Fruit fly (Drosophila melanogaster) whole organism, embryonic: ENCODE measurements around the gene CG31268.

Experiments used
- Antp ChIP-seq: fragments of 200-800 bp; sonication (Bioruptor generic); optimal IDR thresholded peaks from 3 replicates; lab custom pipeline; 2016; ENCODE audit warnings: missing biosample characterization, missing genetic modification characterization
- CG11093 ChIP-seq: fragments of 200-800 bp; sonication (Bioruptor generic); IDR thresholded peaks from 3 replicates; pipeline ENCODE4 v1.3.6; 2022; ENCODE audit warnings: missing biosample characterization, missing genetic modification characterization
- CG12155 ChIP-seq: fragments of 200-800 bp; sonication (Bioruptor generic); optimal IDR thresholded peaks from 3 replicates; lab custom pipeline; 2016; ENCODE audit warnings: missing biosample characterization, missing genetic modification characterization
- CG14050 ChIP-seq: fragments of 200-800 bp; sonication (Bioruptor generic); IDR thresholded peaks from 3 replicates; pipeline ENCODE4 v1.3.6; 2022; ENCODE audit warnings: missing biosample characterization, missing genetic modification characterization
- CG14965 ChIP-seq: fragments of 200-800 bp; sonication (Bioruptor generic); optimal IDR thresholded peaks from 2 replicates; lab custom pipeline; 2016; ENCODE audit warnings: missing biosample characterization, missing genetic modification characterization, borderline replicate concordance
- CG15479 ChIP-seq: fragments of 200-800 bp; sonication (Bioruptor generic); optimal IDR thresholded peaks from 3 replicates; lab custom pipeline; 2019; ENCODE audit warnings: missing biosample characterization, mild to moderate bottlenecking, missing genetic modification characterization, moderate library complexity
- CG15601 ChIP-seq: fragments of 200-800 bp; sonication (Bioruptor generic); optimal IDR thresholded peaks from 3 replicates; lab custom pipeline; 2019; ENCODE audit warnings: missing biosample characterization, mild to moderate bottlenecking, missing genetic modification characterization, moderate library complexity
- CG16813 ChIP-seq: fragments of 200-800 bp; sonication (Bioruptor generic); IDR thresholded peaks from 3 replicates; pipeline ENCODE4 v1.3.6; 2022; ENCODE audit warnings: missing biosample characterization, missing genetic modification characterization; ENCODE audit not compliant: partially characterized antibody
- CG16863 ChIP-seq: fragments of 200-800 bp; sonication (Bioruptor generic); optimal IDR thresholded peaks from 3 replicates; lab custom pipeline; 2016; ENCODE audit warnings: missing biosample characterization, missing genetic modification characterization
- CG2889 ChIP-seq: fragments of 200-800 bp; sonication (Bioruptor generic); IDR thresholded peaks from 3 replicates; pipeline ENCODE4 v1.3.6; 2022; ENCODE audit warnings: missing biosample characterization, missing genetic modification characterization
- CG3163 ChIP-seq: fragments of 200-800 bp; sonication (Bioruptor generic); optimal IDR thresholded peaks from 3 replicates; lab custom pipeline; 2016; ENCODE audit warnings: missing biosample characterization, missing genetic modification characterization
- CG32532 ChIP-seq: fragments of 200-800 bp; sonication (Bioruptor generic); IDR thresholded peaks from 2 replicates; pipeline ENCODE4 v1.3.6; 2022; ENCODE audit warnings: missing biosample characterization, missing genetic modification characterization
- CG34376 ChIP-seq: fragments of 200-800 bp; sonication (Bioruptor generic); optimal IDR thresholded peaks from 2 replicates; lab custom pipeline; 2018; ENCODE audit warnings: missing biosample characterization, mild to moderate bottlenecking, missing genetic modification characterization
- CG7556 ChIP-seq: fragments of 200-800 bp; sonication (Bioruptor generic); optimal IDR thresholded peaks from 2 replicates; lab custom pipeline; 2017; ENCODE audit warnings: missing biosample characterization, mild to moderate bottlenecking, missing genetic modification characterization
- CG8944 ChIP-seq: fragments of 200-800 bp; sonication (Bioruptor generic); optimal IDR thresholded peaks from 3 replicates; lab custom pipeline; 2016; ENCODE audit warnings: missing biosample characterization, missing genetic modification characterization
- Drgx ChIP-seq: fragments of 200-800 bp; sonication (Bioruptor generic); IDR thresholded peaks from 2 replicates; pipeline ENCODE4 v1.3.6; 2022; ENCODE audit warnings: missing biosample characterization, missing genetic modification characterization
- Fer2 ChIP-seq: fragments of 200-800 bp; sonication (Bioruptor generic); optimal IDR thresholded peaks from 2 replicates; lab custom pipeline; 2018; ENCODE audit warnings: missing biosample characterization, mild to moderate bottlenecking, missing genetic modification characterization, moderate library complexity
- Fer3 ChIP-seq: fragments of 200-800 bp; sonication (Bioruptor generic); optimal IDR thresholded peaks from 2 replicates; lab custom pipeline; 2018; ENCODE audit warnings: missing biosample characterization, mild to moderate bottlenecking, missing genetic modification characterization, moderate library complexity
- Lim3 ChIP-seq: fragments of 200-800 bp; sonication (Bioruptor generic); IDR thresholded peaks from 2 replicates; pipeline ENCODE4 v1.3.6; 2022; ENCODE audit warnings: missing biosample characterization, missing genetic modification characterization
- Mad ChIP-seq: fragments of 200-800 bp; sonication (Bioruptor generic); optimal IDR thresholded peaks from 2 replicates; lab custom pipeline; 2016; ENCODE audit warnings: missing biosample characterization, missing genetic modification characterization
- Meics ChIP-seq: fragments of 200-800 bp; sonication (Bioruptor generic); optimal IDR thresholded peaks from 2 replicates; lab custom pipeline; 2017; ENCODE audit warnings: missing biosample characterization, mild to moderate bottlenecking, missing genetic modification characterization
- Neu2 ChIP-seq: fragments of 200-800 bp; sonication (Bioruptor generic); optimal IDR thresholded peaks from 3 replicates; lab custom pipeline; 2016; ENCODE audit warnings: missing biosample characterization, missing genetic modification characterization, borderline replicate concordance
- Nf-YA ChIP-seq: fragments of 200-800 bp; sonication (Bioruptor generic); IDR thresholded peaks from 2 replicates; pipeline ENCODE4 v1.3.6; 2022; ENCODE audit warnings: missing biosample characterization, missing genetic modification characterization
- Oli ChIP-seq: fragments of 200-800 bp; sonication (Bioruptor generic); optimal IDR thresholded peaks from 2 replicates; lab custom pipeline; 2018; ENCODE audit warnings: missing biosample characterization, mild to moderate bottlenecking, missing genetic modification characterization, moderate library complexity
- Rx ChIP-seq: fragments of 200-800 bp; sonication (Bioruptor generic); IDR thresholded peaks from 2 replicates; pipeline ENCODE4 v1.3.6; 2022; ENCODE audit warnings: missing biosample characterization, missing genetic modification characterization
- Scr ChIP-seq: fragments of 200-800 bp; sonication (Bioruptor generic); IDR thresholded peaks from 2 replicates; pipeline ENCODE4 v1.3.6; 2022; ENCODE audit warnings: missing biosample characterization, missing genetic modification characterization; ENCODE audit not compliant: partially characterized antibody
- Sin3A ChIP-seq: fragments of >200 bp; optimal IDR thresholded peaks from 2 replicates; lab custom pipeline; 2018
- Six4 ChIP-seq: fragments of 200-800 bp; sonication (Bioruptor generic); optimal IDR thresholded peaks from 2 replicates; lab custom pipeline; 2016; ENCODE audit warnings: missing biosample characterization, missing genetic modification characterization
- Spps ChIP-seq: fragments of 200-800 bp; sonication (Bioruptor generic); optimal IDR thresholded peaks from 2 replicates; lab custom pipeline; 2018; ENCODE audit warnings: missing biosample characterization, mild to moderate bottlenecking, missing genetic modification characterization
- Sry-δ ChIP-seq: fragments of 200-800 bp; sonication (Bioruptor generic); optimal IDR thresholded peaks from 2 replicates; lab custom pipeline; 2016; ENCODE audit warnings: missing biosample characterization, missing genetic modification characterization
- amos ChIP-seq: fragments of 200-800 bp; sonication (Bioruptor generic); IDR thresholded peaks from 2 replicates; pipeline ENCODE4 v1.3.6; 2022; ENCODE audit warnings: missing biosample characterization, missing genetic modification characterization; ENCODE audit not compliant: partially characterized antibody
- az2 ChIP-seq: fragments of 200-800 bp; sonication (Bioruptor generic); optimal IDR thresholded peaks from 3 replicates; lab custom pipeline; 2016; ENCODE audit warnings: missing biosample characterization, missing genetic modification characterization
- bbx ChIP-seq: fragments of 200-800 bp; sonication (Bioruptor generic); IDR thresholded peaks from 2 replicates; pipeline ENCODE4 v1.3.6; 2022; ENCODE audit warnings: missing biosample characterization, missing genetic modification characterization; ENCODE audit not compliant: partially characterized antibody
- chinmo ChIP-seq: fragments of 200-800 bp; sonication (Bioruptor generic); IDR thresholded peaks from 4 replicates; pipeline ENCODE4 v1.3.6; 2022; ENCODE audit warnings: missing biosample characterization, missing genetic modification characterization; ENCODE audit not compliant: partially characterized antibody
- ci ChIP-seq: fragments of 200-800 bp; sonication (Bioruptor generic); IDR thresholded peaks from 3 replicates; pipeline ENCODE4 v1.3.6; 2022; ENCODE audit warnings: missing biosample characterization, missing genetic modification characterization
- corto ChIP-seq: fragments of 200-800 bp; sonication (Bioruptor generic); optimal IDR thresholded peaks from 2 replicates; lab custom pipeline; 2016; ENCODE audit warnings: missing biosample characterization, mild to moderate bottlenecking, missing genetic modification characterization, moderate library complexity
- crc ChIP-seq: fragments of 200-800 bp; sonication (Bioruptor generic); optimal IDR thresholded peaks from 2 replicates; lab custom pipeline; 2016; ENCODE audit warnings: missing biosample characterization, missing genetic modification characterization
- dm ChIP-seq: fragments of 200-800 bp; sonication (Bioruptor generic); optimal IDR thresholded peaks from 3 replicates; lab custom pipeline; 2016; ENCODE audit warnings: missing biosample characterization, missing genetic modification characterization
- fru ChIP-seq: fragments of >200 bp; optimal IDR thresholded peaks from 2 replicates; lab custom pipeline; 2017
- gsb ChIP-seq: fragments of 200-800 bp; sonication (Bioruptor generic); IDR thresholded peaks from 2 replicates; pipeline ENCODE4 v1.3.6; 2022; ENCODE audit warnings: missing biosample characterization, missing genetic modification characterization
- hbn ChIP-seq: fragments of 200-800 bp; sonication (Bioruptor generic); IDR thresholded peaks from 2 replicates; pipeline ENCODE4 v1.3.6; 2022; ENCODE audit warnings: missing biosample characterization, missing genetic modification characterization; ENCODE audit not compliant: partially characterized antibody
- jing ChIP-seq: fragments of 200-800 bp; sonication (Bioruptor generic); optimal IDR thresholded peaks from 2 replicates; lab custom pipeline; 2018; ENCODE audit warnings: missing biosample characterization, mild to moderate bottlenecking, missing genetic modification characterization
- kni ChIP-seq: fragments of 200-800 bp; sonication (Bioruptor generic); optimal IDR thresholded peaks from 3 replicates; lab custom pipeline; 2017; ENCODE audit warnings: mild to moderate bottlenecking, missing biosample characterization, missing genetic modification reagents, missing genetic modification characterization
- lmd ChIP-seq: fragments of 200-800 bp; sonication (Bioruptor generic); IDR thresholded peaks from 2 replicates; pipeline ENCODE4 v1.3.6; 2022; ENCODE audit warnings: missing biosample characterization, missing genetic modification characterization
- pnt ChIP-seq: fragments of 200-800 bp; sonication (Bioruptor generic); optimal IDR thresholded peaks from 3 replicates; lab custom pipeline; 2016; ENCODE audit warnings: missing biosample characterization, missing genetic modification characterization
- sens ChIP-seq: fragments of 200-800 bp; sonication (Bioruptor generic); peaks from one replicate; lab custom pipeline; 2016; ENCODE audit warnings: missing biosample characterization, missing genetic modification characterization
- stc ChIP-seq: fragments of 200-800 bp; sonication (Bioruptor generic); IDR thresholded peaks from 2 replicates; pipeline ENCODE4 v1.3.6; 2022; ENCODE audit warnings: missing biosample characterization, missing genetic modification characterization
- trh ChIP-seq: fragments of 200-800 bp; sonication (Bioruptor generic); optimal IDR thresholded peaks from 2 replicates; lab custom pipeline; 2016; ENCODE audit warnings: missing biosample characterization, missing genetic modification characterization
- unpg ChIP-seq: fragments of 200-800 bp; sonication (Bioruptor generic); optimal IDR thresholded peaks from 3 replicates; lab custom pipeline; 2018; ENCODE audit warnings: missing biosample characterization, mild to moderate bottlenecking, missing genetic modification characterization, moderate library complexity
- vfl ChIP-seq: fragments of 200-800 bp; sonication (Bioruptor generic); optimal IDR thresholded peaks from 2 replicates; lab custom pipeline; 2016; ENCODE audit warnings: missing biosample characterization, missing genetic modification characterization
- vnd ChIP-seq: fragments of 200-800 bp; sonication (Bioruptor generic); IDR thresholded peaks from 3 replicates; pipeline ENCODE4 v1.3.6; 2022; ENCODE audit warnings: missing biosample characterization, missing genetic modification characterization; ENCODE audit not compliant: partially characterized antibody
- zen ChIP-seq: fragments of 200-800 bp; sonication (Bioruptor generic); optimal IDR thresholded peaks from 3 replicates; lab custom pipeline; 2018; ENCODE audit warnings: missing biosample characterization, mild to moderate bottlenecking, missing genetic modification characterization, moderate library complexity

CG31268 gene

DNA sequence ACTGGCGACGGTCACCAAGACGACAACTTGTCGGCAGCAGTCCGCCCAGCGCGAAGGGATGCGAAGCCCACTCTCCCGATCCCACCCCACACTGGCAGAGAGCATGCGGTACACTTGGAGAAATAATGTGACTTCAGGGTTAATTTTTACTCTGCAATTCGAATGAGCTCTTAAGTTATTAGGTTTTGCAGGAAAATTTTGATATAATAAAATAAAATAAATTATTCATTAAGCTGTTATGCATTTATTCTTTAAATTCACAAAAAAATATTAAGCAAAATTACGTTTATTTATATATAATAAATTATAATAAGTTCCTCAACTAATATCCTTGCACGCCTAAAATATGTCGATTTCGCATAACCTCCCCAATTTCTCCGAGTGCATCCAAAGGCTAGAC lies 17.3 kb downstream of the CG31268 start (continued):
- TF ChIP-seq CG14050 (GFP tag; lab: Robert Waterston, UW), result no peak
- TF ChIP-seq Sin3A (lab: Kevin White, UChicago), result no peak
- no peak for TF ChIP-seq hbn (GFP tag; lab: Robert Waterston, UW)
- no peak for TF ChIP-seq CG3163 (GFP tag; lab: Kevin White, UChicago)
- TF ChIP-seq vfl (GFP tag; lab: Kevin White, UChicago), result no peak
- no peak for TF ChIP-seq Spps
- no peak for TF ChIP-seq amos (GFP tag; lab: Robert Waterston, UW)
- TF ChIP-seq dm (GFP tag; lab: Kevin White, UChicago), result no peak
- no peak for TF ChIP-seq zen (tag; lab: Kevin White, UChicago)
- no peak for TF ChIP-seq pnt (GFP tag; lab: Kevin White, UChicago)
- no peak for TF ChIP-seq Lim3 (GFP tag; lab: Robert Waterston, UW)
- TF ChIP-seq bbx (GFP tag; lab: Robert Waterston, UW), result no peak
- no peak for TF ChIP-seq Fer3
- TF ChIP-seq Oli (tag; lab: Kevin White, UChicago), result peak; percentile 49
- no peak for TF ChIP-seq Antp (GFP tag; lab: Kevin White, UChicago)
- TF ChIP-seq Six4 (GFP tag; lab: Kevin White, UChicago), result no peak
- TF ChIP-seq Sry-δ (GFP tag; lab: Kevin White, UChicago), result no peak
- no peak for TF ChIP-seq fru
- no peak for TF ChIP-seq Mad
- no peak for TF ChIP-seq jing (GFP tag; lab: Kevin White, UChicago)
- peak; percentile 13; the same call in 1 of the 3 replicates for TF ChIP-seq CG2889 (GFP tag; lab: Robert Waterston, UW)
- peak; percentile 23 for TF ChIP-seq az2 (GFP tag; lab: Kevin White, UChicago)
- TF ChIP-seq CG15601, result no peak
- TF ChIP-seq Rx (GFP tag; lab: Robert Waterston, UW), result no peak
- TF ChIP-seq kni (GFP tag; lab: Kevin White, UChicago), result no peak
- TF ChIP-seq CG7556 (GFP tag; lab: Kevin White, UChicago), result peak; percentile 68
- TF ChIP-seq lmd (GFP tag; lab: Robert Waterston, UW), result 0 out of 2 replicates have a peak, but pooled peaks have one; percentile 12
- no peak for TF ChIP-seq CG32532
- TF ChIP-seq Nf-YA (GFP tag; lab: Robert Waterston, UW), result no peak
- TF ChIP-seq CG16813 (GFP tag; lab: Robert Waterston, UW), result no peak
- no peak for TF ChIP-seq CG14965 (GFP tag; lab: Kevin White, UChicago)
- TF ChIP-seq sens (GFP tag; lab: Kevin White, UChicago), result no peak
- TF ChIP-seq CG11093 (GFP tag; lab: Robert Waterston, UW), result 0 out of 3 replicates have a peak, but pooled peaks have one; percentile 47
- no peak for TF ChIP-seq gsb (GFP tag; lab: Robert Waterston, UW)
- TF ChIP-seq CG15479 (GFP tag; lab: Kevin White, UChicago), result no peak
- TF ChIP-seq Drgx (GFP tag; lab: Robert Waterston, UW), result peak; percentile 18; the same call in 1 of the 2 replicates
- peak; percentile 3 for TF ChIP-seq Meics
- no peak for TF ChIP-seq CG16863 (GFP tag; lab: Kevin White, UChicago)
- no peak for TF ChIP-seq stc (GFP tag; lab: Robert Waterston, UW)
- TF ChIP-seq trh, result no peak
- TF ChIP-seq CG8944 (GFP tag; lab: Kevin White, UChicago), result no peak
- no peak for TF ChIP-seq corto (GFP tag; lab: Kevin White, UChicago)
- no peak for TF ChIP-seq ci (GFP tag; lab: Robert Waterston, UW)
- no peak for TF ChIP-seq chinmo (GFP tag; lab: Robert Waterston, UW)
- TF ChIP-seq crc (GFP tag; lab: Kevin White, UChicago), result no peak
- TF ChIP-seq CG34376 (GFP tag; lab: Kevin White, UChicago), result no peak
- TF ChIP-seq Fer2 (tag; lab: Kevin White, UChicago), result no peak
- TF ChIP-seq Scr (GFP tag; lab: Robert Waterston, UW), result no peak
- no peak for TF ChIP-seq vnd (GFP tag; lab: Robert Waterston, UW)
- TF ChIP-seq CG12155 (GFP tag; lab: Kevin White, UChicago), result no peak
- TF ChIP-seq Neu2, result no peak
- TF ChIP-seq unpg, result peak; percentile 46
